Fruit fly (Drosophila melanogaster) whole organism, embryonic: ENCODE data around the gene CG31717.

Experiments
- Ada2b ChIP-seq: fragments of 200-800 bp; sonication (Bioruptor generic); IDR thresholded peaks from 2 replicates; pipeline ENCODE4 v1.3.6; 2022; ENCODE audit warnings: missing biosample characterization, missing genetic modification characterization
- B-H2 ChIP-seq: fragments of 200-800 bp; sonication (Bioruptor generic); optimal IDR thresholded peaks from 2 replicates; lab custom pipeline; 2018; ENCODE audit warnings: missing biosample characterization, mild to moderate bottlenecking, missing genetic modification characterization
- BEAF-32 ChIP-seq: fragments of 200-800 bp; sonication (Bioruptor generic); optimal IDR thresholded peaks from 3 replicates; lab custom pipeline; 2017; ENCODE audit warnings: missing biosample characterization, missing genetic modification characterization, mild to moderate bottlenecking, moderate library complexity, missing genetic modification reagents
- CG11093 ChIP-seq: fragments of 200-800 bp; sonication (Bioruptor generic); IDR thresholded peaks from 3 replicates; pipeline ENCODE4 v1.3.6; 2022; ENCODE audit warnings: missing biosample characterization, missing genetic modification characterization
- CG12219 ChIP-seq: fragments of 200-800 bp; sonication (Bioruptor generic); optimal IDR thresholded peaks from 3 replicates; lab custom pipeline; 2018; ENCODE audit warnings: missing biosample characterization, mild to moderate bottlenecking, missing genetic modification characterization
- CG12744 ChIP-seq: fragments of 200-800 bp; sonication (Bioruptor generic); optimal IDR thresholded peaks from 2 replicates; lab custom pipeline; 2016; ENCODE audit warnings: missing biosample characterization, missing genetic modification characterization
- CG13424 ChIP-seq: fragments of 200-800 bp; sonication (Bioruptor generic); optimal IDR thresholded peaks from 2 replicates; lab custom pipeline; 2019; ENCODE audit warnings: missing biosample characterization, mild to moderate bottlenecking, missing genetic modification characterization, moderate library complexity
- CG1647 ChIP-seq: fragments of 200-800 bp; sonication (Bioruptor generic); optimal IDR thresholded peaks from 3 replicates; lab custom pipeline; 2016; ENCODE audit warnings: missing biosample characterization, missing genetic modification characterization
- CG17359 ChIP-seq: fragments of 200-800 bp; sonication (Bioruptor generic); optimal IDR thresholded peaks from 3 replicates; lab custom pipeline; 2018; ENCODE audit warnings: missing biosample characterization, mild to moderate bottlenecking, missing genetic modification characterization, moderate library complexity
- CG18599 ChIP-seq: fragments of 200-800 bp; sonication (Bioruptor generic); optimal IDR thresholded peaks from 3 replicates; lab custom pipeline; 2017; ENCODE audit warnings: missing biosample characterization, missing genetic modification characterization, mild to moderate bottlenecking, moderate library complexity, missing genetic modification reagents
- CG30403 ChIP-seq: fragments of 200-800 bp; sonication (Bioruptor generic); optimal IDR thresholded peaks from 3 replicates; lab custom pipeline; 2016; ENCODE audit warnings: missing biosample characterization, missing genetic modification characterization
- CG31388 ChIP-seq: fragments of 200-800 bp; sonication (Bioruptor generic); optimal IDR thresholded peaks from 2 replicates; lab custom pipeline; 2016; ENCODE audit warnings: missing biosample characterization, missing genetic modification characterization
- CG32767 ChIP-seq: fragments of 200-800 bp; sonication (Bioruptor generic); IDR thresholded peaks from 2 replicates; pipeline ENCODE4 v1.3.6; 2022; ENCODE audit warnings: missing biosample characterization, missing genetic modification characterization
- CG3995 ChIP-seq: fragments of 200-800 bp; sonication (Bioruptor generic); optimal IDR thresholded peaks from 3 replicates; lab custom pipeline; 2016; ENCODE audit warnings: missing biosample characterization, missing genetic modification characterization
- CG5245 ChIP-seq: fragments of 200-800 bp; sonication (Bioruptor generic); optimal IDR thresholded peaks from 3 replicates; lab custom pipeline; 2016; ENCODE audit warnings: missing biosample characterization, missing genetic modification characterization
- CG7357 ChIP-seq: fragments of 200-800 bp; sonication (Bioruptor generic); IDR thresholded peaks from 3 replicates; pipeline ENCODE4 v1.3.6; 2022; ENCODE audit warnings: missing biosample characterization, missing genetic modification characterization
- CG7987 ChIP-seq: fragments of 200-800 bp; sonication (Bioruptor generic); optimal IDR thresholded peaks from 2 replicates; lab custom pipeline; 2018; ENCODE audit warnings: missing biosample characterization, mild to moderate bottlenecking, missing genetic modification characterization, moderate library complexity
- CG8281 ChIP-seq: fragments of 200-800 bp; sonication (Bioruptor generic); optimal IDR thresholded peaks from 2 replicates; lab custom pipeline; 2018; ENCODE audit warnings: missing biosample characterization, mild to moderate bottlenecking, missing genetic modification characterization, moderate library complexity
- CG8924 ChIP-seq: fragments of 200-800 bp; optimal IDR thresholded peaks from 3 replicates; lab custom pipeline; 2019; ENCODE audit warnings: missing biosample characterization, mild to moderate bottlenecking, missing genetic modification characterization, moderate library complexity
- CG9797 ChIP-seq: fragments of 200-800 bp; sonication (Bioruptor generic); optimal IDR thresholded peaks from 3 replicates; lab custom pipeline; 2018; ENCODE audit warnings: missing biosample characterization, mild to moderate bottlenecking, missing genetic modification characterization
- CTCF ChIP-seq: fragments of 200-800 bp; sonication (Bioruptor generic); optimal IDR thresholded peaks from 2 replicates; lab custom pipeline; 2017; ENCODE audit warnings: missing biosample characterization, mild to moderate bottlenecking, missing genetic modification characterization, moderate library complexity
- Chrac-16 ChIP-seq: fragments of 200-800 bp; sonication (Bioruptor generic); optimal IDR thresholded peaks from 3 replicates; lab custom pipeline; 2016; ENCODE audit warnings: missing biosample characterization, missing genetic modification characterization
- D ChIP-seq, 2 experiments: fragments of 200-800 bp in 1 of 2; fragments of >200 bp in 1 of 2; sonication (Bioruptor generic) in 1 of 2; optimal IDR thresholded peaks; 2 replicates in 1 of 2; 3 replicates in 1 of 2; lab custom pipeline; 2017; ENCODE audit warnings: mild to moderate bottlenecking in 1 of 2, missing biosample characterization in 1 of 2, missing genetic modification characterization in 1 of 2, missing genetic modification reagents in 1 of 2
- D19B ChIP-seq: fragments of 200-800 bp; sonication (Bioruptor generic); optimal IDR thresholded peaks from 2 replicates; lab custom pipeline; 2017; ENCODE audit warnings: missing biosample characterization, mild to moderate bottlenecking, missing genetic modification characterization
- Dbx ChIP-seq: fragments of 200-800 bp; sonication (Bioruptor generic); IDR thresholded peaks from 3 replicates; pipeline ENCODE4 v1.3.6; 2022; ENCODE audit warnings: missing biosample characterization, missing genetic modification characterization
- MBD-R2 ChIP-seq: fragments of 200-800 bp; sonication (Bioruptor generic); IDR thresholded peaks from 2 replicates; pipeline ENCODE4 v1.3.6; 2022; ENCODE audit warnings: missing biosample characterization, missing genetic modification characterization
- Mad ChIP-seq: fragments of 200-800 bp; sonication (Bioruptor generic); optimal IDR thresholded peaks from 2 replicates; lab custom pipeline; 2016; ENCODE audit warnings: missing biosample characterization, missing genetic modification characterization
- Max ChIP-seq: fragments of 200-800 bp; sonication (Bioruptor generic); optimal IDR thresholded peaks from 2 replicates; lab custom pipeline; 2016; ENCODE audit warnings: missing biosample characterization, mild to moderate bottlenecking, missing genetic modification characterization
- Myb ChIP-seq: fragments of 200-800 bp; sonication (Bioruptor generic); optimal IDR thresholded peaks from 2 replicates; lab custom pipeline; 2016; ENCODE audit warnings: missing biosample characterization, missing genetic modification characterization
- Neu2 ChIP-seq: fragments of 200-800 bp; sonication (Bioruptor generic); optimal IDR thresholded peaks from 3 replicates; lab custom pipeline; 2016; ENCODE audit warnings: missing biosample characterization, missing genetic modification characterization, borderline replicate concordance
- Ravus ChIP-seq: fragments of 200-800 bp; sonication (Bioruptor generic); IDR thresholded peaks from 2 replicates; pipeline ENCODE4 v1.3.6; 2022; ENCODE audit warnings: missing biosample characterization, missing genetic modification characterization
- Spps ChIP-seq: fragments of 200-800 bp; sonication (Bioruptor generic); optimal IDR thresholded peaks from 2 replicates; lab custom pipeline; 2018; ENCODE audit warnings: missing biosample characterization, mild to moderate bottlenecking, missing genetic modification characterization
- TFAM ChIP-seq: fragments of 200-800 bp; sonication (Bioruptor generic); optimal IDR thresholded peaks from 2 replicates; lab custom pipeline; 2017; ENCODE audit warnings: missing biosample characterization, missing genetic modification characterization, inconsistent platforms
- Trl ChIP-seq, 3 experiments: fragments of >200 bp in 2 of 3; fragments of 200-800 bp in 1 of 3; sonication (Bioruptor generic) in 1 of 3; optimal IDR thresholded peaks; 2 replicates in 1 of 3; 3 replicates in 2 of 3; lab custom pipeline; 2016 to 2017; ENCODE audit warnings: missing biosample characterization in 1 of 3, missing genetic modification characterization in 1 of 3
- ap ChIP-seq: fragments of 200-800 bp; sonication (Bioruptor generic); IDR thresholded peaks from 2 replicates; pipeline ENCODE4 v1.3.6; 2022; ENCODE audit warnings: missing biosample characterization, missing genetic modification characterization
- bsh ChIP-seq, 2 experiments: fragments of 200-800 bp; sonication (Bioruptor generic); optimal IDR thresholded peaks; 2 replicates each; lab custom pipeline; 2017 to 2018; ENCODE audit warnings: mild to moderate bottlenecking in 2 of 2, missing biosample characterization in 2 of 2, missing genetic modification characterization in 2 of 2, moderate library complexity in 1 of 2
- btn ChIP-seq: fragments of 200-800 bp; sonication (Bioruptor generic); optimal IDR thresholded peaks from 2 replicates; lab custom pipeline; 2016; ENCODE audit warnings: missing biosample characterization, missing genetic modification characterization
- cad ChIP-seq: fragments of >200 bp; optimal IDR thresholded peaks from 2 replicates; lab custom pipeline; 2017; ENCODE audit warnings: missing biosample characterization, missing genetic modification characterization
- crc ChIP-seq: fragments of 200-800 bp; sonication (Bioruptor generic); optimal IDR thresholded peaks from 2 replicates; lab custom pipeline; 2016; ENCODE audit warnings: missing biosample characterization, missing genetic modification characterization
- dati ChIP-seq: fragments of 200-800 bp; sonication (Bioruptor generic); IDR thresholded peaks from 2 replicates; pipeline ENCODE4 v1.3.6; 2022; ENCODE audit warnings: missing biosample characterization, missing genetic modification characterization
- fd64A ChIP-seq: fragments of 200-800 bp; sonication (Bioruptor generic); optimal IDR thresholded peaks from 3 replicates; lab custom pipeline; 2018; ENCODE audit warnings: missing biosample characterization, mild to moderate bottlenecking, missing genetic modification characterization
- gcm2 ChIP-seq: fragments of 200-800 bp; sonication (Bioruptor generic); optimal IDR thresholded peaks from 2 replicates; lab custom pipeline; 2016; ENCODE audit warnings: missing biosample characterization, missing genetic modification characterization
- ind ChIP-seq: fragments of 200-800 bp; sonication (Bioruptor generic); optimal IDR thresholded peaks from 3 replicates; lab custom pipeline; 2016; ENCODE audit warnings: missing biosample characterization, missing genetic modification characterization
- p53 ChIP-seq: fragments of 200-800 bp; sonication (Bioruptor generic); optimal IDR thresholded peaks from 2 replicates; lab custom pipeline; 2016; ENCODE audit warnings: missing biosample characterization, missing genetic modification characterization
- pho ChIP-seq: fragments of 200-800 bp; sonication (Bioruptor generic); optimal IDR thresholded peaks from 2 replicates; lab custom pipeline; 2016; ENCODE audit warnings: missing biosample characterization, missing genetic modification characterization
- phol ChIP-seq: fragments of 200-800 bp; sonication (Bioruptor generic); optimal IDR thresholded peaks from 3 replicates; lab custom pipeline; 2018; ENCODE audit warnings: missing biosample characterization, mild to moderate bottlenecking, missing genetic modification characterization, moderate library complexity
- prd ChIP-seq, 3 experiments: fragments of >200 bp in 2 of 3; fragments of 200-800 bp in 1 of 3; sonication (Bioruptor generic) in 1 of 3; optimal IDR thresholded peaks in 2 of 3; IDR thresholded peaks in 1 of 3; 2 replicates in 2 of 3; 3 replicates in 1 of 3; pipeline versions ENCODE4 v1.3.6 to Lab custom; 2017 to 2022; ENCODE audit warnings: missing biosample characterization in 1 of 3, missing genetic modification characterization in 1 of 3
- run ChIP-seq: fragments of 200-800 bp; sonication (Bioruptor generic); optimal IDR thresholded peaks from 3 replicates; lab custom pipeline; 2018; ENCODE audit warnings: missing biosample characterization, mild to moderate bottlenecking, missing genetic modification characterization
- slp2 ChIP-seq: fragments of 200-800 bp; sonication (Bioruptor generic); optimal IDR thresholded peaks from 2 replicates; lab custom pipeline; 2016; ENCODE audit warnings: missing biosample characterization, missing genetic modification characterization
- vvl ChIP-seq: fragments of 200-800 bp; sonication (Bioruptor generic); IDR thresholded peaks from 2 replicates; pipeline ENCODE4 v1.3.6; 2022; ENCODE audit warnings: missing biosample characterization, missing genetic modification characterization

CG31717 gene

dm6 chr2L:10292066-10292560 lies 41.6 kb downstream of the CG31717 start, which contains the start of gene Ufd4 (continued):
- TF ChIP-seq pho (peak; percentile 61), CG8281 (no peak), CG3995 (peak; percentile 49), cad (GFP tag; lab: Kevin White, UChicago) (no peak), CG7987 (peak; percentile 43), vvl (GFP tag; lab: Robert Waterston, UW) (peak; percentile 88; the same call in 1 of the 2 replicates), D (optimal IDR thresholded peaks at IDR 0.05; lab: Kevin White, UChicago) (no peak), D (GFP tag; optimal IDR thresholded peaks at IDR 0.05; lab: Kevin White, UChicago) (peak; percentile 26), CG32767 (peak; percentile 50; the same call in 1 of the 2 replicates), phol (tag; lab: Kevin White, UChicago) (peak; percentile 73), gcm2 (peak; percentile 56), Ada2b (GFP tag; lab: Robert Waterston, UW) (peak; percentile 65), MBD-R2 (GFP tag; lab: Robert Waterston, UW) (peak; percentile 45; the same call in 1 of the 2 replicates), CG7357 (GFP tag; lab: Robert Waterston, UW) (no peak), prd (optimal IDR thresholded peaks at IDR 0.05; lab: Kevin White, UChicago) (no peak), prd (GFP tag; IDR thresholded peaks at IDR 0.05; lab: Robert Waterston, UW) (peak; percentile 75; the same call in 2 of the 3 replicates), CG9797 (no peak), CG18599 (no peak), p53 (GFP tag; lab: Kevin White, UChicago) (no peak), run (tag; lab: Kevin White, UChicago) (peak; percentile 1), CG31388 (GFP tag; lab: Kevin White, UChicago) (peak; percentile 11), Mad (GFP tag; lab: Kevin White, UChicago) (peak; percentile 13), CG11093 (no peak), Chrac-16 (GFP tag; lab: Kevin White, UChicago) (peak; percentile 55), D19B (no peak), CTCF (no peak), bsh (GFP tag; optimal IDR thresholded peaks at IDR 0.05; lab: Kevin White, UChicago) (no peak), CG17359 (tag; lab: Kevin White, UChicago) (peak; percentile 73), CG13424 (tag; lab: Kevin White, UChicago) (peak; percentile 73), CG12744 (peak; percentile 61), BEAF-32 (GFP tag; lab: Kevin White, UChicago) (peak; percentile 55), Spps (peak; percentile 43), dati (no peak), slp2 (GFP tag; lab: Kevin White, UChicago) (peak; percentile 45), Neu2 (GFP tag; lab: Kevin White, UChicago) (no peak), CG30403 (peak; percentile 67), ind (GFP tag; lab: Kevin White, UChicago) (peak; percentile 63), btn (GFP tag; lab: Kevin White, UChicago) (peak; percentile 14), Dbx (GFP tag; lab: Robert Waterston, UW) (peak; percentile 68; the same call in 1 of the 3 replicates), Trl (optimal IDR thresholded peaks at IDR 0.05; lab: Kevin White, UChicago) (no peak), Trl (GFP tag; optimal IDR thresholded peaks at IDR 0.05; lab: Kevin White, UChicago) (peak; percentile 69), ap (GFP tag; lab: Robert Waterston, UW) (no peak), Max (GFP tag; lab: Kevin White, UChicago) (peak; percentile 53), B-H2 (GFP tag; lab: Kevin White, UChicago) (peak; percentile 48), Ravus (no peak), CG8924 (tag; lab: Kevin White, UChicago) (peak; percentile 65), crc (GFP tag; lab: Kevin White, UChicago) (peak; percentile 28), TFAM (GFP tag; lab: Kevin White, UChicago) (no peak), CG1647 (GFP tag; lab: Kevin White, UChicago) (peak; percentile 56), fd64A (GFP tag; lab: Kevin White, UChicago) (no peak), CG12219 (GFP tag; lab: Kevin White, UChicago) (no peak), Myb (GFP tag; lab: Kevin White, UChicago) (peak; percentile 21), CG5245 (GFP tag; lab: Kevin White, UChicago) (peak; percentile 37)
